Worm (Caenorhabditis elegans) whole organism, mixed stage, embryonic: ENCODE results near the gene E02H1.5.

ENCODE experiments used
- hlh-1 ChIP-seq: fragments of 150-350 bp; optimal IDR thresholded peaks from 2 replicates; lab custom pipeline; 2014; ENCODE audit warnings: missing biosample characterization, missing genetic modification reagents, missing genetic modification characterization
- lin-13 ChIP-seq: fragments of 150-350 bp; optimal IDR thresholded peaks from 2 replicates; lab custom pipeline; 2014; ENCODE audit warnings: missing biosample characterization, missing genetic modification characterization
- nhr-12 ChIP-seq: fragments of 150-350 bp; optimal IDR thresholded peaks from 2 replicates; lab custom pipeline; 2014; ENCODE audit warnings: missing biosample characterization, missing genetic modification characterization
- ztf-11 ChIP-seq: fragments of 150-350 bp; optimal IDR thresholded peaks from 2 replicates; lab custom pipeline; 2014; ENCODE audit warnings: missing biosample characterization, missing genetic modification characterization

DNA sequence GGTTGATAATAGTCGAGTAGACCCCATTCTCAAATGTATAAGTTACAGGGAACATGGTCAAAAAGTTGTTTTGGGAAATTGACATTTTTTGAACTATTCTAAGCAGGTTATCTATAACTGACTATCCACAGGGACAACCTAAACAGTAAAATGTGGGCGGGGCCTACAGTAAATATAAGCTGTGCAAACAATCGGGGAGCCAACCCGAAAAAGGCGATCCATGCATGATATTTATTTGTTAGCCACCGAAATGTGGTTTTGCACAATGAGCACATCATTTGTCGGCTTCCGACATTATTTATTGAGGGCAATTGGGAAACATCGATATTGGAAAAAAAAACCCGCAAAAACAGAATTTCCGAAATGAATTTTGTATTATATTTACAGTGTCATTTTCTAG, 19.7 kb downstream of the E02H1.5 start, which contains the start of gene hlh-6:
- TF ChIP-seq ztf-11 (tag; lab: Kevin White, UChicago) (no peak), nhr-12 (no peak), lin-13 (tag; lab: Kevin White, UChicago) (no peak), hlh-1 (tag; lab: Kevin White, UChicago) (no peak)
